Worm (Caenorhabditis elegans): ENCODE measurements around the gene C07B5.4.

DNA sequence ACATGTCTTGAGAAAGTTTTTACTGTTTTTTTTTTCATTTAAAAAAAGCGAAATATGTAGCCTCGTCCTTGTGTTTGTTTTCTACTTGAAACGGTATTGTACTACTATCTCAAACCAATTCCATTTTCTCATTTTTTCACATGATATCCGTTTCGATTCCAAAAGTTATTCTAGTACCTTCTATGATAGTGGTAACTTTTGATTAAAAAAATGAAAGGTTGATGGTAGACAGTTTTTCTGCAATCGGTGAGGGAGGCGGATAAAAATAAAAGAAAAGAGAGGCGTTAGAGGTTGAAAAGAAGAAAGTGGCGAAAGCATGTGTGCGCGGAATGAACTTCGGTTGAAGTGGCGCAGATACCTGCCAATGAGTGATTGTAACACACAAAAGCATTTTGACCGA, 1.6 kb upstream of the C07B5.4 start:
- TF ChIP-seq W03F9.2 (tag; optimal IDR thresholded peaks at IDR 0.05) (no peak), him-1 (tag; optimal IDR thresholded peaks at IDR 0.05) (no peak)

Measured in whole organism, L4/young adult.